Fruit fly (Drosophila melanogaster) whole organism, embryonic: ENCODE data around the gene jim.

ENCODE experiments used
- Asciz ChIP-seq: fragments of 200-800 bp; sonication (Bioruptor generic); optimal IDR thresholded peaks from 2 replicates; lab custom pipeline; 2017; ENCODE audit warnings: missing biosample characterization, mild to moderate bottlenecking, missing genetic modification characterization, missing genetic modification reagents
- Atf6 ChIP-seq: fragments of 200-800 bp; sonication (Bioruptor generic); IDR thresholded peaks from 2 replicates; pipeline ENCODE4 v1.3.6; 2022; ENCODE audit warnings: missing biosample characterization, missing genetic modification characterization
- CG11456 ChIP-seq: fragments of 200-800 bp; sonication (Bioruptor generic); IDR thresholded peaks from 3 replicates; pipeline ENCODE4 v1.3.6; 2022; ENCODE audit warnings: missing biosample characterization, missing genetic modification characterization
- CG11695 ChIP-seq: fragments of 200-800 bp; sonication (Bioruptor generic); IDR thresholded peaks from 3 replicates; pipeline ENCODE4 v1.3.6; 2022; ENCODE audit warnings: missing biosample characterization, missing genetic modification characterization
- CG11723 ChIP-seq: fragments of 200-800 bp; sonication (Bioruptor generic); optimal IDR thresholded peaks from 2 replicates; lab custom pipeline; 2017; ENCODE audit warnings: missing biosample characterization, mild to moderate bottlenecking, missing genetic modification characterization
- CG1233 ChIP-seq: fragments of 200-800 bp; sonication (Bioruptor generic); optimal IDR thresholded peaks from 4 replicates; lab custom pipeline; 2018; ENCODE audit warnings: missing biosample characterization, mild to moderate bottlenecking, missing genetic modification characterization
- CG14965 ChIP-seq: fragments of 200-800 bp; sonication (Bioruptor generic); optimal IDR thresholded peaks from 2 replicates; lab custom pipeline; 2016; ENCODE audit warnings: missing biosample characterization, missing genetic modification characterization, borderline replicate concordance
- CG16863 ChIP-seq: fragments of 200-800 bp; sonication (Bioruptor generic); optimal IDR thresholded peaks from 3 replicates; lab custom pipeline; 2016; ENCODE audit warnings: missing biosample characterization, missing genetic modification characterization
- CG2678 ChIP-seq: fragments of 200-800 bp; sonication (Bioruptor generic); optimal IDR thresholded peaks from 3 replicates; lab custom pipeline; 2019; ENCODE audit warnings: missing biosample characterization, mild to moderate bottlenecking, missing genetic modification characterization, moderate library complexity
- CG31224 ChIP-seq: fragments of 200-800 bp; sonication (Bioruptor generic); IDR thresholded peaks from 2 replicates; pipeline ENCODE4 v1.3.6; 2022; ENCODE audit warnings: missing biosample characterization, missing genetic modification characterization
- CG3838 ChIP-seq: fragments of 200-800 bp; sonication (Bioruptor generic); optimal IDR thresholded peaks from 3 replicates; lab custom pipeline; 2016; ENCODE audit warnings: missing biosample characterization, missing genetic modification characterization
- CG42726 ChIP-seq: fragments of 200-800 bp; sonication (Bioruptor generic); IDR thresholded peaks from 2 replicates; pipeline ENCODE4 v1.3.6; 2022; ENCODE audit warnings: missing biosample characterization, missing genetic modification characterization; ENCODE audit not compliant: partially characterized antibody
- CG4282 ChIP-seq: fragments of 200-800 bp; sonication (Bioruptor generic); optimal IDR thresholded peaks from 2 replicates; lab custom pipeline; 2016; ENCODE audit warnings: missing biosample characterization, missing genetic modification characterization
- CG4424 ChIP-seq: fragments of 200-800 bp; sonication (Bioruptor generic); optimal IDR thresholded peaks from 3 replicates; lab custom pipeline; 2016; ENCODE audit warnings: missing biosample characterization, missing genetic modification characterization
- CG7357 ChIP-seq: fragments of 200-800 bp; sonication (Bioruptor generic); IDR thresholded peaks from 3 replicates; pipeline ENCODE4 v1.3.6; 2022; ENCODE audit warnings: missing biosample characterization, missing genetic modification characterization
- CG7839 ChIP-seq: fragments of 200-800 bp; sonication (Bioruptor generic); optimal IDR thresholded peaks from 3 replicates; lab custom pipeline; 2018; ENCODE audit warnings: missing biosample characterization, mild to moderate bottlenecking, missing genetic modification characterization, moderate library complexity
- CG7928 ChIP-seq: fragments of 200-800 bp; sonication (Bioruptor generic); optimal IDR thresholded peaks from 2 replicates; lab custom pipeline; 2017; ENCODE audit warnings: missing biosample characterization, mild to moderate bottlenecking, missing genetic modification characterization
- CHES-1-like ChIP-seq: fragments of 200-800 bp; sonication (Bioruptor generic); optimal IDR thresholded peaks from 2 replicates; lab custom pipeline; 2016; ENCODE audit warnings: missing biosample characterization, missing genetic modification characterization
- CTCF ChIP-seq: fragments of 200-800 bp; sonication (Bioruptor generic); optimal IDR thresholded peaks from 2 replicates; lab custom pipeline; 2017; ENCODE audit warnings: missing biosample characterization, mild to moderate bottlenecking, missing genetic modification characterization, moderate library complexity
- Dip2 ChIP-seq: fragments of 200-800 bp; sonication (Bioruptor generic); IDR thresholded peaks from 2 replicates; pipeline ENCODE4 v1.3.6; 2022; ENCODE audit warnings: missing biosample characterization, missing genetic modification characterization
- ERR ChIP-seq: fragments of 200-800 bp; sonication (Bioruptor generic); optimal IDR thresholded peaks from 2 replicates; lab custom pipeline; 2016; ENCODE audit warnings: missing biosample characterization, missing genetic modification characterization
- HmgD ChIP-seq: fragments of 200-800 bp; sonication (Bioruptor generic); optimal IDR thresholded peaks from 3 replicates; lab custom pipeline; 2016; ENCODE audit warnings: missing biosample characterization, missing genetic modification characterization
- Mrtf ChIP-seq: fragments of 200-800 bp; sonication (Bioruptor generic); IDR thresholded peaks from 3 replicates; pipeline ENCODE4 v1.3.6; 2022; ENCODE audit warnings: missing biosample characterization, missing genetic modification characterization
- NC2α ChIP-seq: fragments of 200-800 bp; sonication (Bioruptor generic); optimal IDR thresholded peaks from 2 replicates; lab custom pipeline; 2016; ENCODE audit warnings: missing biosample characterization, missing genetic modification characterization
- Pdp1 ChIP-seq, 2 experiments: fragments of 200-800 bp; sonication (Bioruptor generic); optimal IDR thresholded peaks; 3 replicates each; lab custom pipeline; 2016; ENCODE audit warnings: missing biosample characterization in 2 of 2, missing genetic modification characterization in 2 of 2, mild to moderate bottlenecking in 1 of 2, moderate library complexity in 1 of 2
- Rx ChIP-seq: fragments of 200-800 bp; sonication (Bioruptor generic); IDR thresholded peaks from 2 replicates; pipeline ENCODE4 v1.3.6; 2022; ENCODE audit warnings: missing biosample characterization, missing genetic modification characterization
- Sox102F ChIP-seq: fragments of 200-800 bp; sonication (Bioruptor generic); optimal IDR thresholded peaks from 2 replicates; lab custom pipeline; 2018; ENCODE audit warnings: missing biosample characterization, mild to moderate bottlenecking, missing genetic modification characterization, moderate library complexity
- Ssrp ChIP-seq: fragments of 200-800 bp; sonication (Bioruptor generic); optimal IDR thresholded peaks from 2 replicates; lab custom pipeline; 2018; ENCODE audit warnings: missing biosample characterization, mild to moderate bottlenecking, missing genetic modification characterization, moderate library complexity
- ash1 ChIP-seq: fragments of 200-800 bp; sonication (Bioruptor generic); optimal IDR thresholded peaks from 2 replicates; lab custom pipeline; 2018; ENCODE audit warnings: missing biosample characterization, mild to moderate bottlenecking, missing genetic modification characterization
- az2 ChIP-seq: fragments of 200-800 bp; sonication (Bioruptor generic); optimal IDR thresholded peaks from 3 replicates; lab custom pipeline; 2016; ENCODE audit warnings: missing biosample characterization, missing genetic modification characterization
- bigmax ChIP-seq: fragments of 200-800 bp; sonication (Bioruptor generic); optimal IDR thresholded peaks from 2 replicates; lab custom pipeline; 2018; ENCODE audit warnings: missing biosample characterization, mild to moderate bottlenecking, missing genetic modification characterization
- br ChIP-seq: fragments of >200 bp; optimal IDR thresholded peaks from 2 replicates; lab custom pipeline; 2017
- dan ChIP-seq: fragments of 200-800 bp; sonication (Bioruptor generic); IDR thresholded peaks from 2 replicates; pipeline ENCODE4 v1.3.6; 2022; ENCODE audit warnings: missing biosample characterization, missing genetic modification characterization
- dysf ChIP-seq: fragments of 200-800 bp; sonication (Bioruptor generic); IDR thresholded peaks from 3 replicates; pipeline ENCODE4 v1.3.6; 2022; ENCODE audit warnings: missing biosample characterization, missing genetic modification characterization
- eve ChIP-seq, 2 experiments: fragments of >200 bp; optimal IDR thresholded peaks; 2 replicates each; lab custom pipeline; 2017; ENCODE audit warnings: missing biosample characterization in 2 of 2, missing genetic modification characterization in 2 of 2
- ewg ChIP-seq: fragments of 200-800 bp; sonication (Bioruptor generic); optimal IDR thresholded peaks from 3 replicates; lab custom pipeline; 2017; ENCODE audit warnings: mild to moderate bottlenecking, missing biosample characterization, missing genetic modification reagents, missing genetic modification characterization
- fd64A ChIP-seq: fragments of 200-800 bp; sonication (Bioruptor generic); optimal IDR thresholded peaks from 3 replicates; lab custom pipeline; 2018; ENCODE audit warnings: missing biosample characterization, mild to moderate bottlenecking, missing genetic modification characterization
- fu2 ChIP-seq: fragments of 200-800 bp; sonication (Bioruptor generic); optimal IDR thresholded peaks from 2 replicates; lab custom pipeline; 2016; ENCODE audit warnings: missing biosample characterization, missing genetic modification characterization
- gce ChIP-seq: fragments of 200-800 bp; sonication (Bioruptor generic); IDR thresholded peaks from 3 replicates; pipeline ENCODE4 v1.3.6; 2022; ENCODE audit warnings: missing biosample characterization, missing genetic modification characterization
- grn ChIP-seq: fragments of 200-800 bp; sonication (Bioruptor generic); optimal IDR thresholded peaks from 3 replicates; lab custom pipeline; 2017; ENCODE audit warnings: missing biosample characterization, missing genetic modification characterization
- oc ChIP-seq: fragments of 200-800 bp; sonication (Bioruptor generic); optimal IDR thresholded peaks from 2 replicates; lab custom pipeline; 2018; ENCODE audit warnings: missing biosample characterization, mild to moderate bottlenecking, missing genetic modification characterization, moderate library complexity
- pros ChIP-seq: fragments of 200-800 bp; sonication (Bioruptor generic); optimal IDR thresholded peaks from 3 replicates; lab custom pipeline; 2019; ENCODE audit warnings: missing biosample characterization, mild to moderate bottlenecking, missing genetic modification characterization, moderate library complexity
- sens ChIP-seq: fragments of 200-800 bp; sonication (Bioruptor generic); peaks from one replicate; lab custom pipeline; 2016; ENCODE audit warnings: missing biosample characterization, missing genetic modification characterization
- sug ChIP-seq: fragments of 200-800 bp; optimal IDR thresholded peaks from 2 replicates; lab custom pipeline; 2019; ENCODE audit warnings: missing biosample characterization, mild to moderate bottlenecking, missing genetic modification characterization, moderate library complexity
- tio ChIP-seq: fragments of 200-800 bp; sonication (Bioruptor generic); optimal IDR thresholded peaks from 2 replicates; lab custom pipeline; 2017; ENCODE audit warnings: missing biosample characterization, missing genetic modification characterization, inconsistent platforms
- tna ChIP-seq: fragments of 200-800 bp; sonication (Bioruptor generic); IDR thresholded peaks from 2 replicates; pipeline ENCODE4 v1.3.6; 2022; ENCODE audit warnings: missing biosample characterization, missing genetic modification characterization; ENCODE audit not compliant: partially characterized antibody
- toy ChIP-seq: fragments of 200-800 bp; sonication (Bioruptor generic); IDR thresholded peaks from 2 replicates; pipeline ENCODE4 v1.3.6; 2022; ENCODE audit warnings: missing biosample characterization, missing genetic modification characterization
- vfl ChIP-seq: fragments of 200-800 bp; sonication (Bioruptor generic); optimal IDR thresholded peaks from 2 replicates; lab custom pipeline; 2016; ENCODE audit warnings: missing biosample characterization, missing genetic modification characterization
- vnd ChIP-seq: fragments of 200-800 bp; sonication (Bioruptor generic); IDR thresholded peaks from 3 replicates; pipeline ENCODE4 v1.3.6; 2022; ENCODE audit warnings: missing biosample characterization, missing genetic modification characterization; ENCODE audit not compliant: partially characterized antibody
- vvl ChIP-seq: fragments of 200-800 bp; sonication (Bioruptor generic); IDR thresholded peaks from 2 replicates; pipeline ENCODE4 v1.3.6; 2022; ENCODE audit warnings: missing biosample characterization, missing genetic modification characterization
- zfh2 ChIP-seq: fragments of 200-800 bp; sonication (Bioruptor generic); optimal IDR thresholded peaks from 2 replicates; lab custom pipeline; 2016; ENCODE audit warnings: missing biosample characterization, missing genetic modification characterization

Gene jim

dm6 chr3L:22878723-22879343 is 43.8 kb upstream of the jim start, which contains the start of the genes Chro and Ssl1 (continued):
- peak; percentile 99 for TF ChIP-seq gce (GFP tag; lab: Robert Waterston, UW)
- TF ChIP-seq CG4282 (GFP tag; lab: Kevin White, UChicago): peak; percentile 100
- TF ChIP-seq fu2 (GFP tag; lab: Kevin White, UChicago): peak; percentile 100
- peak; percentile 98 for TF ChIP-seq ash1 (GFP tag; lab: Kevin White, UChicago)
- TF ChIP-seq fd64A: peak; percentile 99
- TF ChIP-seq NC2α (GFP tag; lab: Kevin White, UChicago): peak; percentile 100
- peak; percentile 100 for TF ChIP-seq sens (GFP tag; lab: Kevin White, UChicago)
- no peak for TF ChIP-seq vnd (GFP tag; lab: Robert Waterston, UW)
- peak; percentile 100 for TF ChIP-seq HmgD
- peak; percentile 100 for TF ChIP-seq CG7839
- peak; percentile 100 for TF ChIP-seq Asciz (GFP tag; lab: Kevin White, UChicago)
- TF ChIP-seq ERR: peak; percentile 99
- peak; percentile 100 for TF ChIP-seq CG11695 (GFP tag; lab: Robert Waterston, UW)
- peak; percentile 97 for TF ChIP-seq grn (GFP tag; lab: Kevin White, UChicago)
- peak; percentile 99 for TF ChIP-seq CG3838
- 0 out of 2 replicates have a peak, but pooled peaks have one; percentile 44 for TF ChIP-seq tna (GFP tag; lab: Robert Waterston, UW)
- TF ChIP-seq Mrtf (GFP tag; lab: Robert Waterston, UW): peak; percentile 100
- TF ChIP-seq CG11723: peak; percentile 100
- peak; percentile 100 for TF ChIP-seq dysf (GFP tag; lab: Robert Waterston, UW)
- TF ChIP-seq bigmax (GFP tag; lab: Kevin White, UChicago): peak; percentile 87
- TF ChIP-seq CG11456 (GFP tag; lab: Robert Waterston, UW): peak; percentile 100
- TF ChIP-seq CG4424 (GFP tag; lab: Kevin White, UChicago): peak; percentile 100
- peak; percentile 100 for TF ChIP-seq vfl (GFP tag; lab: Kevin White, UChicago)
- TF ChIP-seq sug (tag; lab: Kevin White, UChicago): peak; percentile 98
- TF ChIP-seq tio (GFP tag; lab: Kevin White, UChicago): peak; percentile 100
- peak; percentile 100 for TF ChIP-seq CG1233 (GFP tag; lab: Kevin White, UChicago)
- TF ChIP-seq CHES-1-like (GFP tag; lab: Kevin White, UChicago): peak; percentile 100
- TF ChIP-seq CG14965: peak; percentile 94
- TF ChIP-seq Pdp1 (GFP tag; optimal IDR thresholded peaks at IDR 0.05; lab: Kevin White, UChicago): peak; percentile 100
- TF ChIP-seq CTCF (GFP tag; lab: Kevin White, UChicago): peak; percentile 80
- TF ChIP-seq eve (GFP tag; optimal IDR thresholded peaks at IDR 0.05; lab: Kevin White, UChicago): peak; percentile 98 to 100
- peak; percentile 100 for TF ChIP-seq dan (GFP tag; lab: Robert Waterston, UW)
- peak; percentile 99 for TF ChIP-seq toy (GFP tag; lab: Robert Waterston, UW)
- TF ChIP-seq Dip2 (GFP tag; lab: Robert Waterston, UW): peak; percentile 84
- TF ChIP-seq az2 (GFP tag; lab: Kevin White, UChicago): peak; percentile 100
- peak; percentile 100 for TF ChIP-seq zfh2 (GFP tag; lab: Kevin White, UChicago)
- peak; percentile 76 for TF ChIP-seq pros
- TF ChIP-seq oc (tag; lab: Kevin White, UChicago): peak; percentile 100
- peak; percentile 100 for TF ChIP-seq Atf6 (GFP tag; lab: Robert Waterston, UW)
- peak; percentile 100 for TF ChIP-seq Sox102F (GFP tag; lab: Kevin White, UChicago)
- peak; percentile 100 for TF ChIP-seq CG16863
- TF ChIP-seq CG7357: peak; percentile 99
- TF ChIP-seq Rx (GFP tag; lab: Robert Waterston, UW): peak; percentile 100
- peak; percentile 99 for TF ChIP-seq CG31224 (GFP tag; lab: Robert Waterston, UW)
- TF ChIP-seq vvl: peak; percentile 100
- TF ChIP-seq br (lab: Kevin White, UChicago): no peak
- peak; percentile 100 for TF ChIP-seq CG2678 (tag; lab: Kevin White, UChicago)
- TF ChIP-seq Ssrp: peak; percentile 100
- TF ChIP-seq CG7928: peak; percentile 87
- TF ChIP-seq ewg (GFP tag; lab: Kevin White, UChicago): peak; percentile 100
- TF ChIP-seq CG42726 (GFP tag; lab: Robert Waterston, UW): peak; percentile 46; the same call in 1 of the 2 replicates
